Fruit fly (Drosophila melanogaster): Measurements from ENCODE around the gene CG15739.

The CG15739 gene

DNA sequence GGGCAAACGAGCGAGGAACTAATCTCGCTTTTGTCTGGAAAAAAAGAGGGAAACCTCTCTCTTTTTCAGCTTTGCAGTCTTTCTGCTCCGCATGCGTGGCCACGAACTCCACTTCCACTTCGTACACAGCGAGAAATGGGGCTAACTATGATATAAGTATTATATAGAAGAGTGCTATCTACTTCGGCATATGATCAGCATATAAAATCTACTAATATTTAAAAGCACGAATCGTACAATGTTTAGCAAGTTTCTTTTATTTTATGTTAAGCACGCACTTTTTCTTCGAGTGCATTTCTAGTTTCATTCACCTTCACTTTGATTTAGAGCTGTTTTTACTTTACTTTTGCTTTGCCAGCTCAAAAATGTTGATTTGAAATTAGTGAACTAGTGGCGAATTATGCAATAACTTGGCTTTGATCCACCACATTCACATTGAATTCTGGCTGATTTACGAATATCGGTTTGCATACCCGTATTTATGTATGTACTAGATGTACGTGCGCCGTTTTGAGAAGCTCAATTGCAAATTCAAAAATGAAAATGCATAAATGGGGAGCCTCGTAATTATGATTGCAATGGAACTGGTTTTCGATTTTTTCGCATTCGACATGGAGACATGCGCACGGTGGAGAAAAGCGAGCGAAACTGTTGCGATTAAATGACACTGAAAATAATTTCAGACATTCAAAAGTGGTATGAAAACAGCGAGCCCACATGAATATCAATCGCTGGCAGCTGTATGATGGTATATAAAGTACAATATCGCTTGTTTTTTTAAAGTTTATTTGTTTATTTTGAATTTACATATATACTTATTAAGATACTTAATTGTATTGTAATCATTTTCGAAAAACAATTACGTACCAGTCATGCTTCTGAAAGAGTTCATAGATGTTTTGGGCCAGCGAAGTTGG is 15.3 kb upstream of the CG15739 start (continued):
- peak; percentile 64 for TF ChIP-seq Antp (GFP tag; optimal IDR thresholded peaks at IDR 0.05)
- peak; percentile 18 for TF ChIP-seq dm (GFP tag; optimal IDR thresholded peaks at IDR 0.05)
- peak; percentile 17 for TF ChIP-seq salm (tag; optimal IDR thresholded peaks at IDR 0.05)
- no peak for TF ChIP-seq prd (optimal IDR thresholded peaks at IDR 0.05)
- peak; percentile 90 for TF ChIP-seq prd (GFP tag; IDR thresholded peaks at IDR 0.05)
- TF ChIP-seq CG16863 (GFP tag; optimal IDR thresholded peaks at IDR 0.05) = peak; percentile 35
- TF ChIP-seq vvl (GFP tag; IDR thresholded peaks at IDR 0.05) = peak; percentile 90
- no peak for TF ChIP-seq pan (optimal IDR thresholded peaks at IDR 0.05)
- TF ChIP-seq pan (GFP tag; optimal IDR thresholded peaks at IDR 0.05 in 1 of 2, IDR thresholded peaks at IDR 0.05 in 1 of 2) = peak in 1 of 2 experiments; percentile 92
- TF ChIP-seq peb (GFP tag; IDR thresholded peaks at IDR 0.05) = peak; percentile 73; the same call in 1 of the 2 replicates
- TF ChIP-seq Bgb (GFP tag; IDR thresholded peaks at IDR 0.05; ENCODE audit: partially characterized antibody) = no peak
- TF ChIP-seq grn (GFP tag; optimal IDR thresholded peaks at IDR 0.05) = peak; percentile 22
- TF ChIP-seq org-1 (GFP tag; optimal IDR thresholded peaks at IDR 0.05) = peak; percentile 66
- TF ChIP-seq D19A (tag; optimal IDR thresholded peaks at IDR 0.05) = no peak
- TF ChIP-seq HLH3B (GFP tag; IDR thresholded peaks at IDR 0.05) = peak; percentile 61; the same call in 1 of the 2 replicates
- peak; percentile 71 for TF ChIP-seq Sox100B (GFP tag; optimal IDR thresholded peaks at IDR 0.05)
- TF ChIP-seq CG6175 (GFP tag; IDR thresholded peaks at IDR 0.05) = peak; percentile 27; the same call in 1 of the 3 replicates
- TF ChIP-seq seq (GFP tag; IDR thresholded peaks at IDR 0.05) = 0 out of 2 replicates have a peak, but pooled peaks have one; percentile 17
- TF ChIP-seq CG2712 (tag; optimal IDR thresholded peaks at IDR 0.05) = peak; percentile 94
- peak; percentile 18 for TF ChIP-seq CG12104 (GFP tag; optimal IDR thresholded peaks at IDR 0.05)
- TF ChIP-seq Dref (GFP tag; IDR thresholded peaks at IDR 0.05) = no peak
- TF ChIP-seq pb (GFP tag; optimal IDR thresholded peaks at IDR 0.05) = peak; percentile 39
- TF ChIP-seq unpg (GFP tag; optimal IDR thresholded peaks at IDR 0.05) = peak; percentile 82
- TF ChIP-seq eyg (GFP tag; optimal IDR thresholded peaks at IDR 0.05) = peak; percentile 55
- peak; percentile 58 for TF ChIP-seq zf30C (GFP tag; optimal IDR thresholded peaks at IDR 0.05)
- no peak for TF ChIP-seq nau (GFP tag; optimal IDR thresholded peaks at IDR 0.05)
- no peak for TF ChIP-seq zen2 (GFP tag; IDR thresholded peaks at IDR 0.05; ENCODE audit: partially characterized antibody)
- peak; percentile 51; the same call in 1 of the 2 replicates for TF ChIP-seq CG32767 (GFP tag; IDR thresholded peaks at IDR 0.05)
- peak; percentile 85 for TF ChIP-seq gem (tag; optimal IDR thresholded peaks at IDR 0.05)
- peak; percentile 64 for TF ChIP-seq CG4707 (GFP tag; optimal IDR thresholded peaks at IDR 0.05)
- peak; percentile 70; the same call in 2 of the 3 replicates for TF ChIP-seq croc (GFP tag; conservative IDR thresholded peaks at IDR 0.05)
- 0 out of 3 replicates have a peak, but pooled peaks have one; percentile 49 for TF ChIP-seq CG3726 (GFP tag; IDR thresholded peaks at IDR 0.05)
- TF ChIP-seq row (GFP tag; IDR thresholded peaks at IDR 0.05) = peak; percentile 79
- TF ChIP-seq CG7357 (GFP tag; IDR thresholded peaks at IDR 0.05) = peak; percentile 57; the same call in 1 of the 3 replicates
- peak; percentile 81 for TF ChIP-seq tgo (GFP tag; IDR thresholded peaks at IDR 0.05)
- TF ChIP-seq ems (GFP tag; optimal IDR thresholded peaks at IDR 0.05) = peak; percentile 40
- TF ChIP-seq Dfd (GFP tag; optimal IDR thresholded peaks at IDR 0.05) = no peak
- peak; percentile 73 for TF ChIP-seq az2 (GFP tag; optimal IDR thresholded peaks at IDR 0.05)
- TF ChIP-seq lmd (GFP tag; IDR thresholded peaks at IDR 0.05) = peak; percentile 74
- 0 out of 2 replicates have a peak, but pooled peaks have one; percentile 39 for TF ChIP-seq CG4404 (GFP tag; IDR thresholded peaks at IDR 0.05)
- peak; percentile 32 for TF ChIP-seq CG15514 (GFP tag; optimal IDR thresholded peaks at IDR 0.05)
- peak; percentile 16 for TF ChIP-seq CG31365 (tag; optimal IDR thresholded peaks at IDR 0.05)
- TF ChIP-seq trem (tag; optimal IDR thresholded peaks at IDR 0.05) = peak; percentile 33
- TF ChIP-seq CG10209 (GFP tag; optimal IDR thresholded peaks at IDR 0.05) = peak; percentile 56
- peak; percentile 62 for TF ChIP-seq nerfin-1 (tag; optimal IDR thresholded peaks at IDR 0.05)
- no peak for TF ChIP-seq CG13287 (GFP tag; IDR thresholded peaks at IDR 0.05; ENCODE audit: partially characterized antibody)
- no peak for TF ChIP-seq Myb (GFP tag; optimal IDR thresholded peaks at IDR 0.05)
- no peak for TF ChIP-seq crol (GFP tag; IDR thresholded peaks at IDR 0.05)
- peak; percentile 79 for TF ChIP-seq Mrtf (GFP tag; IDR thresholded peaks at IDR 0.05)

All from whole organism, embryonic.